Worm (Caenorhabditis elegans): ENCODE results near the gene AH9.3.

ce11 chrX:2215108-2215507 is 45.8 kb downstream of the AH9.3 start:
- TF ChIP-seq ama-1 (optimal IDR thresholded peaks at IDR 0.05) (no peak), unc-62 (GFP tag; optimal IDR thresholded peaks at IDR 0.05) (no peak), nhr-129 (tag; optimal IDR thresholded peaks at IDR 0.05) (peak; percentile 64), egl-27 (tag; optimal IDR thresholded peaks at IDR 0.05) (peak; percentile 65), nhr-25 (tag; optimal IDR thresholded peaks at IDR 0.05) (peak; percentile 11), nhr-237 (tag; optimal IDR thresholded peaks at IDR 0.05) (no peak), nhr-77 (tag; optimal IDR thresholded peaks at IDR 0.05) (no peak), lin-13 (GFP tag; optimal IDR thresholded peaks at IDR 0.05) (no peak), elt-1 (tag; optimal IDR thresholded peaks at IDR 0.05) (no peak), nhr-11 (tag; optimal IDR thresholded peaks at IDR 0.05) (no peak), mbf-1 (tag; optimal IDR thresholded peaks at IDR 0.05) (no peak), ceh-82 (tag; optimal IDR thresholded peaks at IDR 0.05) (no peak), lin-39 (tag; optimal IDR thresholded peaks at IDR 0.05) (no peak)

All from whole organism, L2 larva.